Fruit fly (Drosophila melanogaster) whole organism, embryonic: ENCODE data around the gene Hip1.

ENCODE experiments used
- BEAF-32 ChIP-seq: fragments of 200-800 bp; sonication (Bioruptor generic); optimal IDR thresholded peaks from 3 replicates; lab custom pipeline; 2017; ENCODE audit warnings: missing biosample characterization, missing genetic modification characterization, mild to moderate bottlenecking, moderate library complexity, missing genetic modification reagents
- CG10267 ChIP-seq: fragments of 200-800 bp; sonication (Bioruptor generic); optimal IDR thresholded peaks from 2 replicates; lab custom pipeline; 2018; ENCODE audit warnings: missing biosample characterization, mild to moderate bottlenecking, missing genetic modification characterization, moderate library complexity
- CG11560 ChIP-seq: fragments of 200-800 bp; sonication (Bioruptor generic); IDR thresholded peaks from 3 replicates; pipeline ENCODE4 v1.3.6; 2022; ENCODE audit warnings: missing biosample characterization, missing genetic modification characterization
- CG13123 ChIP-seq: fragments of 200-800 bp; sonication (Bioruptor generic); optimal IDR thresholded peaks from 2 replicates; lab custom pipeline; 2016; ENCODE audit warnings: missing biosample characterization, missing genetic modification characterization
- CG13287 ChIP-seq: fragments of 200-800 bp; sonication (Bioruptor generic); IDR thresholded peaks from 2 replicates; pipeline ENCODE4 v1.3.6; 2022; ENCODE audit warnings: missing biosample characterization, missing genetic modification characterization; ENCODE audit not compliant: partially characterized antibody
- CG13424 ChIP-seq: fragments of 200-800 bp; sonication (Bioruptor generic); optimal IDR thresholded peaks from 2 replicates; lab custom pipeline; 2019; ENCODE audit warnings: missing biosample characterization, mild to moderate bottlenecking, missing genetic modification characterization, moderate library complexity
- CG14710 ChIP-seq: fragments of 200-800 bp; sonication (Bioruptor generic); optimal IDR thresholded peaks from 3 replicates; lab custom pipeline; 2019; ENCODE audit warnings: missing biosample characterization, mild to moderate bottlenecking, missing genetic modification characterization, moderate library complexity
- CG14860 ChIP-seq: fragments of 200-800 bp; sonication (Bioruptor generic); IDR thresholded peaks from 3 replicates; pipeline ENCODE4 v1.3.6; 2022; ENCODE audit warnings: missing biosample characterization, missing genetic modification characterization; ENCODE audit not compliant: partially characterized antibody
- CG15514 ChIP-seq: fragments of 200-800 bp; sonication (Bioruptor generic); optimal IDR thresholded peaks from 3 replicates; lab custom pipeline; 2017; ENCODE audit warnings: missing biosample characterization, missing genetic modification characterization, mild to moderate bottlenecking, moderate library complexity, missing genetic modification reagents
- CG15601 ChIP-seq: fragments of 200-800 bp; sonication (Bioruptor generic); optimal IDR thresholded peaks from 3 replicates; lab custom pipeline; 2019; ENCODE audit warnings: missing biosample characterization, mild to moderate bottlenecking, missing genetic modification characterization, moderate library complexity
- CG15696 ChIP-seq: fragments of 200-800 bp; sonication (Bioruptor generic); optimal IDR thresholded peaks from 2 replicates; lab custom pipeline; 2019; ENCODE audit warnings: missing biosample characterization, mild to moderate bottlenecking, missing genetic modification characterization, moderate library complexity
- CG1603 ChIP-seq: fragments of 200-800 bp; sonication (Bioruptor generic); optimal IDR thresholded peaks from 2 replicates; lab custom pipeline; 2019; ENCODE audit warnings: missing biosample characterization, mild to moderate bottlenecking, missing genetic modification characterization, moderate library complexity
- CG16813 ChIP-seq: fragments of 200-800 bp; sonication (Bioruptor generic); IDR thresholded peaks from 3 replicates; pipeline ENCODE4 v1.3.6; 2022; ENCODE audit warnings: missing biosample characterization, missing genetic modification characterization; ENCODE audit not compliant: partially characterized antibody
- CG17361 ChIP-seq: fragments of 200-800 bp; sonication (Bioruptor generic); IDR thresholded peaks from 3 replicates; pipeline ENCODE4 v1.3.6; 2022; ENCODE audit warnings: missing biosample characterization, missing genetic modification characterization
- CG2202 ChIP-seq: fragments of 200-800 bp; sonication (Bioruptor generic); optimal IDR thresholded peaks from 2 replicates; lab custom pipeline; 2018; ENCODE audit warnings: missing biosample characterization, mild to moderate bottlenecking, missing genetic modification characterization
- CG31365 ChIP-seq: fragments of 200-800 bp; sonication (Bioruptor generic); optimal IDR thresholded peaks from 2 replicates; lab custom pipeline; 2018; ENCODE audit warnings: missing biosample characterization, mild to moderate bottlenecking, missing genetic modification characterization
- CG3163 ChIP-seq: fragments of 200-800 bp; sonication (Bioruptor generic); optimal IDR thresholded peaks from 3 replicates; lab custom pipeline; 2016; ENCODE audit warnings: missing biosample characterization, missing genetic modification characterization
- CG34224 ChIP-seq: fragments of 200-800 bp; sonication (Bioruptor generic); IDR thresholded peaks from 3 replicates; pipeline ENCODE4 v1.3.6; 2022; ENCODE audit warnings: missing biosample characterization, missing genetic modification characterization; ENCODE audit not compliant: partially characterized antibody
- CG42726 ChIP-seq: fragments of 200-800 bp; sonication (Bioruptor generic); IDR thresholded peaks from 2 replicates; pipeline ENCODE4 v1.3.6; 2022; ENCODE audit warnings: missing biosample characterization, missing genetic modification characterization; ENCODE audit not compliant: partially characterized antibody
- CG4617 ChIP-seq: fragments of 200-800 bp; sonication (Bioruptor generic); optimal IDR thresholded peaks from 3 replicates; lab custom pipeline; 2016; ENCODE audit warnings: missing biosample characterization, missing genetic modification characterization, borderline replicate concordance
- CG7786 ChIP-seq: fragments of 200-800 bp; sonication (Bioruptor generic); optimal IDR thresholded peaks from 2 replicates; lab custom pipeline; 2016; ENCODE audit warnings: missing biosample characterization, missing genetic modification characterization
- Dll ChIP-seq: fragments of 200-800 bp; sonication (Bioruptor generic); IDR thresholded peaks from 4 replicates; pipeline ENCODE4 v1.3.6; 2022; ENCODE audit warnings: missing biosample characterization, missing genetic modification characterization; ENCODE audit not compliant: partially characterized antibody
- Doc3 ChIP-seq: fragments of 200-800 bp; sonication (Bioruptor generic); IDR thresholded peaks from 3 replicates; pipeline ENCODE4 v1.3.6; 2022; ENCODE audit warnings: missing biosample characterization, missing genetic modification characterization; ENCODE audit not compliant: partially characterized antibody
- Dp ChIP-seq: fragments of 200-800 bp; sonication (Bioruptor generic); optimal IDR thresholded peaks from 2 replicates; lab custom pipeline; 2018; ENCODE audit warnings: missing biosample characterization, mild to moderate bottlenecking, missing genetic modification characterization, moderate library complexity
- Ets65A ChIP-seq: fragments of 200-800 bp; sonication (Bioruptor generic); peaks from one replicate; lab custom pipeline; 2016; ENCODE audit warnings: missing biosample characterization, missing genetic modification characterization
- HLH3B ChIP-seq: fragments of 200-800 bp; sonication (Bioruptor generic); IDR thresholded peaks from 2 replicates; pipeline ENCODE4 v1.3.6; 2022; ENCODE audit warnings: missing biosample characterization, missing genetic modification characterization
- Lhr ChIP-seq: fragments of 200-800 bp; sonication (Bioruptor generic); optimal IDR thresholded peaks from 3 replicates; lab custom pipeline; 2017; ENCODE audit warnings: mild to moderate bottlenecking, missing biosample characterization, missing genetic modification reagents, missing genetic modification characterization
- Mrtf ChIP-seq: fragments of 200-800 bp; sonication (Bioruptor generic); IDR thresholded peaks from 3 replicates; pipeline ENCODE4 v1.3.6; 2022; ENCODE audit warnings: missing biosample characterization, missing genetic modification characterization
- Opbp ChIP-seq: fragments of 200-800 bp; sonication (Bioruptor generic); IDR thresholded peaks from 3 replicates; pipeline ENCODE4 v1.3.6; 2022; ENCODE audit warnings: missing biosample characterization, missing genetic modification characterization; ENCODE audit not compliant: partially characterized antibody
- Scr ChIP-seq: fragments of 200-800 bp; sonication (Bioruptor generic); IDR thresholded peaks from 2 replicates; pipeline ENCODE4 v1.3.6; 2022; ENCODE audit warnings: missing biosample characterization, missing genetic modification characterization; ENCODE audit not compliant: partially characterized antibody
- Sry-δ ChIP-seq: fragments of 200-800 bp; sonication (Bioruptor generic); optimal IDR thresholded peaks from 2 replicates; lab custom pipeline; 2016; ENCODE audit warnings: missing biosample characterization, missing genetic modification characterization
- amos ChIP-seq: fragments of 200-800 bp; sonication (Bioruptor generic); IDR thresholded peaks from 2 replicates; pipeline ENCODE4 v1.3.6; 2022; ENCODE audit warnings: missing biosample characterization, missing genetic modification characterization; ENCODE audit not compliant: partially characterized antibody
- bbx ChIP-seq: fragments of 200-800 bp; sonication (Bioruptor generic); IDR thresholded peaks from 2 replicates; pipeline ENCODE4 v1.3.6; 2022; ENCODE audit warnings: missing biosample characterization, missing genetic modification characterization; ENCODE audit not compliant: partially characterized antibody
- dmrt11E ChIP-seq: fragments of 200-800 bp; sonication (Bioruptor generic); optimal IDR thresholded peaks from 3 replicates; lab custom pipeline; 2018; ENCODE audit warnings: missing biosample characterization, mild to moderate bottlenecking, missing genetic modification characterization, moderate library complexity
- inv ChIP-seq: fragments of 200-800 bp; sonication (Bioruptor generic); IDR thresholded peaks from 2 replicates; pipeline ENCODE4 v1.3.6; 2022; ENCODE audit warnings: missing biosample characterization, missing genetic modification characterization; ENCODE audit not compliant: partially characterized antibody
- jigr1 ChIP-seq: fragments of 200-800 bp; sonication (Bioruptor generic); IDR thresholded peaks from 3 replicates; pipeline ENCODE4 v1.3.6; 2022; ENCODE audit warnings: missing biosample characterization, missing genetic modification characterization
- knrl ChIP-seq: fragments of 200-800 bp; sonication (Bioruptor generic); IDR thresholded peaks from 3 replicates; pipeline ENCODE4 v1.3.6; 2022; ENCODE audit warnings: missing biosample characterization, missing genetic modification characterization; ENCODE audit not compliant: partially characterized antibody
- lola ChIP-seq, 3 experiments: fragments of >200 bp in 2 of 3; fragments of 200-800 bp in 1 of 3; sonication (Bioruptor generic) in 1 of 3; optimal IDR thresholded peaks; 2 replicates each; lab custom pipeline; 2017 to 2019; ENCODE audit warnings: missing biosample characterization in 3 of 3, missing genetic modification characterization in 3 of 3, mild to moderate bottlenecking in 1 of 3, moderate library complexity in 1 of 3
- otp ChIP-seq: fragments of 200-800 bp; sonication (Bioruptor generic); IDR thresholded peaks from 3 replicates; pipeline ENCODE4, ENCODE4 v1.3.6; 2022; ENCODE audit warnings: missing biosample characterization, missing genetic modification characterization
- pzg ChIP-seq: fragments of 200-800 bp; sonication (Bioruptor generic); optimal IDR thresholded peaks from 3 replicates; lab custom pipeline; 2018; ENCODE audit warnings: missing biosample characterization, mild to moderate bottlenecking, missing genetic modification characterization, moderate library complexity
- seq ChIP-seq: fragments of 200-800 bp; sonication (Bioruptor generic); IDR thresholded peaks from 2 replicates; pipeline ENCODE4 v1.3.6; 2022; ENCODE audit warnings: missing biosample characterization, missing genetic modification characterization
- stwl ChIP-seq: fragments of 200-800 bp; sonication (Bioruptor generic); optimal IDR thresholded peaks from 3 replicates; lab custom pipeline; 2018; ENCODE audit warnings: missing biosample characterization, mild to moderate bottlenecking, missing genetic modification characterization, moderate library complexity
- tna ChIP-seq: fragments of 200-800 bp; sonication (Bioruptor generic); IDR thresholded peaks from 2 replicates; pipeline ENCODE4 v1.3.6; 2022; ENCODE audit warnings: missing biosample characterization, missing genetic modification characterization; ENCODE audit not compliant: partially characterized antibody
- trh ChIP-seq: fragments of 200-800 bp; sonication (Bioruptor generic); optimal IDR thresholded peaks from 2 replicates; lab custom pipeline; 2016; ENCODE audit warnings: missing biosample characterization, missing genetic modification characterization
- unpg ChIP-seq: fragments of 200-800 bp; sonication (Bioruptor generic); optimal IDR thresholded peaks from 3 replicates; lab custom pipeline; 2018; ENCODE audit warnings: missing biosample characterization, mild to moderate bottlenecking, missing genetic modification characterization, moderate library complexity

Gene Hip1

DNA sequence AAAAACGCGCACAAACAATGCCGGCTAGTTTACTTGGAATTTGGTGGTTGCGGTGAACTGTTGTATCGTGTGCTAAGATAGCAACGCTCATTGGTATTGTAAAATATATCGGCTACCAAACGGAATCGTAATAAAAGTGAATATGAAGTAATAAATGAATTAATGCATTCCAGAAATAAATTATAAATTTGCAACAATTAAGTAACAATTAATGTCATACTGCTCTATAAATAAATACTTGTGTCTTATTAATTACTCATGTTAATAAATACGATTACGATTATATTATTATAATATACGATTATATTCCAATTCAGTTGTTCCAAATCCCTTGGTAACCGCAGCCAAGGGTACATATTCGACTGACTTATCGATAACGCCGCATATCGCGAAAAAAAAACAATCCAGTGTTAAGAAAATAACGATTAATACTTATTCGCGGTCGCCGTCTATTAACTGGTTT, 38.8 kb downstream of the Hip1 start, which contains the start of the genes SmD1 and Ptp69D (continued):
- TF ChIP-seq CG15601, result peak; percentile 3
- no peak for TF ChIP-seq HLH3B (GFP tag; lab: Robert Waterston, UW)
- TF ChIP-seq CG4617 (GFP tag; lab: Kevin White, UChicago), result peak; percentile 22
- no peak for TF ChIP-seq CG3163 (GFP tag; lab: Kevin White, UChicago)
- peak; percentile 23 for TF ChIP-seq CG13424 (tag; lab: Kevin White, UChicago)
- TF ChIP-seq Mrtf (GFP tag; lab: Robert Waterston, UW), result no peak
- peak; percentile 81 for TF ChIP-seq CG10267 (tag; lab: Kevin White, UChicago)
- TF ChIP-seq jigr1 (GFP tag; lab: Robert Waterston, UW), result no peak
- TF ChIP-seq dmrt11E (tag; lab: Kevin White, UChicago), result peak; percentile 10
- TF ChIP-seq otp, result no peak
- TF ChIP-seq CG15696 (tag; lab: Kevin White, UChicago), result peak; percentile 22
- TF ChIP-seq Ets65A (GFP tag; lab: Kevin White, UChicago), result peak; percentile 32
- no peak for TF ChIP-seq CG2202

DNA sequence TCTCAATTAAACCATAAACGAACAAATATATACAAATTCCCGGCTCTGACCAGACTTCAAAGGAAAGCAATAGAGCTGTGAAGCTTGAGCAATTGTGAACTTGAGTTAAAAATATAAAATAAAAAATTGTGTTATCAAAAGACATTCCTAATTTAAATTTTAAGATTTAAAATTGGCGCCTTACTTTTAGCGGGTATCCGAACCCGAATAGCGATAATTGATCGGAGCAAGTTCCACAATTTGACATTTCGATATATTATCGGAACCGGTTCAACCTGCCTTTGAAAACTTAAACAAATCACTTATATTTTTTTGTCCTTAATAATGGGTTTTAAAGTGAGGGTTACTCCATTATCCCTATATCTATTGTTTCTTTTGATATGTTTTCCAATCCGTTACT, 40.6 kb downstream of the Hip1 start:
- TF ChIP-seq Lhr (GFP tag; lab: Kevin White, UChicago) (peak; percentile 33), unpg (GFP tag; lab: Kevin White, UChicago) (no peak), CG16813 (GFP tag; lab: Robert Waterston, UW) (peak; percentile 64; the same call in 2 of the 3 replicates), seq (no peak), CG42726 (GFP tag; lab: Robert Waterston, UW) (0 out of 2 replicates have a peak, but pooled peaks have one; percentile 40), CG17361 (GFP tag; lab: Robert Waterston, UW) (peak; percentile 68; the same call in 2 of the 3 replicates), Scr (peak; percentile 60), bbx (GFP tag; lab: Robert Waterston, UW) (peak; percentile 72; the same call in 1 of the 2 replicates), pzg (GFP tag; lab: Kevin White, UChicago) (peak; percentile 48), BEAF-32 (GFP tag; lab: Kevin White, UChicago) (peak; percentile 54), CG10267 (tag; lab: Kevin White, UChicago) (peak; percentile 4), CG1603 (tag; lab: Kevin White, UChicago) (peak; percentile 54), CG13123 (GFP tag; lab: Kevin White, UChicago) (no peak), CG14710 (tag; lab: Kevin White, UChicago) (peak; percentile 13), trh (GFP tag; lab: Kevin White, UChicago) (no peak), CG11560 (tag; lab: Robert Waterston, UW) (no peak), lola (GFP tag; optimal IDR thresholded peaks at IDR 0.05; lab: Kevin White, UChicago) (no peak), Sry-δ (peak; percentile 34), tna (GFP tag; lab: Robert Waterston, UW) (peak; percentile 71), Opbp (GFP tag; lab: Robert Waterston, UW) (peak; percentile 73; the same call in 1 of the 3 replicates), CG13287 (peak; percentile 77), Dll (GFP tag; lab: Robert Waterston, UW) (peak; percentile 68; the same call in 3 of the 4 replicates), CG14860 (GFP tag; lab: Robert Waterston, UW) (peak; percentile 38; the same call in 1 of the 3 replicates), CG15514 (peak; percentile 99), amos (GFP tag; lab: Robert Waterston, UW) (peak; percentile 75; the same call in 1 of the 2 replicates), stwl (peak; percentile 36), knrl (GFP tag; lab: Robert Waterston, UW) (peak; percentile 64), Doc3 (GFP tag; lab: Robert Waterston, UW) (peak; percentile 48; the same call in 2 of the 3 replicates), Dp (peak; percentile 99), CG34224 (GFP tag; lab: Robert Waterston, UW) (peak; percentile 76), inv (GFP tag; lab: Robert Waterston, UW) (peak; percentile 47; the same call in 1 of the 2 replicates), CG31365 (no peak), CG7786 (GFP tag; lab: Kevin White, UChicago) (no peak)
